Worm (Caenorhabditis elegans) whole organism, young adult: ENCODE measurements around the gene T10D4.6.

Experiments
- B0336.3 ChIP-seq: fragments of 200-800 bp; sonication (Bioruptor generic); IDR thresholded peaks from 2 replicates; pipeline ENCODE4 v1.3.6; 2022; ENCODE audit warnings: missing genetic modification characterization, missing compliant biosample characterization
- C06A6.2 ChIP-seq: fragments of 200-800 bp; sonication (Bioruptor generic); conservative IDR thresholded peaks from 2 replicates; pipeline ENCODE4 v1.3.6; 2022; ENCODE audit warnings: missing genetic modification characterization, missing compliant biosample characterization
- C17E4.6 ChIP-seq: fragments of 200-800 bp; sonication (Bioruptor generic); IDR thresholded peaks from 2 replicates; pipeline ENCODE4 v1.3.6; 2022; ENCODE audit warnings: missing genetic modification reagents, missing genetic modification characterization, missing compliant biosample characterization
- F22D6.2 ChIP-seq: sonication (generic microtip); optimal IDR thresholded peaks from 2 replicates; lab custom pipeline; 2016; ENCODE audit warnings: mild to moderate bottlenecking, missing genetic modification characterization, missing compliant biosample characterization
- F52B5.7 ChIP-seq: sonication (generic microtip); optimal IDR thresholded peaks from 2 replicates; lab custom pipeline; 2016; ENCODE audit warnings: mild to moderate bottlenecking, missing genetic modification characterization, missing compliant biosample characterization
- F57A8.1 ChIP-seq: fragments of 200-800 bp; sonication (Bioruptor generic); optimal IDR thresholded peaks from 2 replicates; lab custom pipeline; 2018; ENCODE audit warnings: mild to moderate bottlenecking, missing genetic modification characterization, moderate library complexity, missing compliant biosample characterization
- F57C9.4 ChIP-seq: sonication (generic microtip); optimal IDR thresholded peaks from 2 replicates; lab custom pipeline; 2017; ENCODE audit warnings: mild to moderate bottlenecking, missing genetic modification characterization, missing compliant biosample characterization
- K11D2.4 ChIP-seq: fragments of 200-800 bp; sonication (Bioruptor generic); IDR thresholded peaks from 2 replicates; pipeline ENCODE4 v1.3.6; 2022; ENCODE audit warnings: missing genetic modification reagents, missing genetic modification characterization, missing compliant biosample characterization
- Y53G8AR.9 ChIP-seq: fragments of 200-800 bp; sonication (Bioruptor generic); conservative IDR thresholded peaks from 2 replicates; pipeline ENCODE4 v1.3.6; 2022; ENCODE audit warnings: missing genetic modification reagents, missing genetic modification characterization, missing compliant biosample characterization
- attf-5 ChIP-seq: fragments of 200-800 bp; sonication (Bioruptor generic); optimal IDR thresholded peaks from 2 replicates; lab custom pipeline; 2018; ENCODE audit warnings: mild to moderate bottlenecking, missing genetic modification characterization, missing compliant biosample characterization
- bed-1 ChIP-seq: fragments of 200-800 bp; sonication (Bioruptor generic); IDR thresholded peaks from 2 replicates; pipeline ENCODE4 v1.3.6; 2022; ENCODE audit warnings: missing genetic modification reagents, missing genetic modification characterization, missing compliant biosample characterization
- ccch-3 ChIP-seq: fragments of 200-800 bp; sonication (Bioruptor generic); optimal IDR thresholded peaks from 2 replicates; lab custom pipeline; 2018; ENCODE audit warnings: mild to moderate bottlenecking, missing genetic modification characterization, missing compliant biosample characterization
- cebp-2 ChIP-seq: fragments of 200-800 bp; sonication (Bioruptor generic); IDR thresholded peaks from 2 replicates; pipeline ENCODE4 v1.3.6; 2022; ENCODE audit warnings: missing genetic modification characterization, missing compliant biosample characterization
- ceh-100 ChIP-seq: fragments of 200-800 bp; sonication (Bioruptor generic); IDR thresholded peaks from 2 replicates; pipeline ENCODE4 v1.3.6; 2022; ENCODE audit warnings: missing genetic modification reagents, missing genetic modification characterization, missing compliant biosample characterization
- ceh-27 ChIP-seq: fragments of 200-800 bp; sonication (Bioruptor generic); optimal IDR thresholded peaks from 2 replicates; lab custom pipeline; 2018; ENCODE audit warnings: mild to moderate bottlenecking, missing genetic modification characterization, moderate library complexity, missing compliant biosample characterization
- ceh-58 ChIP-seq: fragments of 200-800 bp; sonication (Bioruptor generic); IDR thresholded peaks from 2 replicates; pipeline ENCODE4 v1.3.6; 2022; ENCODE audit warnings: missing genetic modification characterization, missing compliant biosample characterization
- ceh-79 ChIP-seq: sonication (generic microtip); optimal IDR thresholded peaks from 2 replicates; lab custom pipeline; 2017; ENCODE audit warnings: mild to moderate bottlenecking, missing genetic modification characterization, missing compliant biosample characterization
- ceh-91 ChIP-seq: fragments of 200-800 bp; sonication (Bioruptor generic); IDR thresholded peaks from 2 replicates; pipeline ENCODE4 v1.3.6; 2022; ENCODE audit warnings: missing genetic modification reagents, missing genetic modification characterization, missing compliant biosample characterization
- die-1 ChIP-seq: sonication (generic microtip); optimal IDR thresholded peaks from 2 replicates; lab custom pipeline; 2016; ENCODE audit warnings: missing genotype, mild to moderate bottlenecking, missing genetic modification characterization, missing compliant biosample characterization
- dpl-1 ChIP-seq: fragments of 150-350 bp; optimal IDR thresholded peaks from 2 replicates; lab custom pipeline; 2014; ENCODE audit warnings: missing biosample characterization, missing genetic modification reagents, missing genetic modification characterization
- egrh-3 ChIP-seq: fragments of 200-800 bp; sonication (Bioruptor generic); IDR thresholded peaks from 2 replicates; pipeline ENCODE4 v1.3.6; 2022; ENCODE audit warnings: missing genetic modification reagents, missing genetic modification characterization, missing compliant biosample characterization
- ets-4 ChIP-seq: fragments of 200-800 bp; sonication (Bioruptor generic); optimal IDR thresholded peaks from 2 replicates; lab custom pipeline; 2018; ENCODE audit warnings: mild to moderate bottlenecking, missing genetic modification characterization, missing compliant biosample characterization
- fkh-3 ChIP-seq: sonication (generic microtip); optimal IDR thresholded peaks from 2 replicates; lab custom pipeline; 2016; ENCODE audit warnings: mild to moderate bottlenecking, missing genetic modification characterization, missing compliant biosample characterization
- gei-17 ChIP-seq: fragments of 200-800 bp; sonication (Bioruptor generic); optimal IDR thresholded peaks from 2 replicates; lab custom pipeline; 2018; ENCODE audit warnings: mild to moderate bottlenecking, missing genetic modification characterization, missing compliant biosample characterization
- hlh-12 ChIP-seq: sonication (generic microtip); optimal IDR thresholded peaks from 2 replicates; lab custom pipeline; 2016; ENCODE audit warnings: missing genetic modification characterization, missing compliant biosample characterization
- hlh-26 ChIP-seq: fragments of 200-800 bp; sonication (Bioruptor generic); conservative IDR thresholded peaks from 2 replicates; pipeline ENCODE4 v1.3.6; 2022; ENCODE audit warnings: missing genetic modification reagents, missing genetic modification characterization, missing compliant biosample characterization
- hrde-1 ChIP-seq: sonication (generic microtip); optimal IDR thresholded peaks from 2 replicates; lab custom pipeline; 2016; ENCODE audit warnings: missing genetic modification characterization, mild to moderate bottlenecking, missing compliant biosample characterization, moderate library complexity, missing genotype, missing genetic modification reagents, borderline replicate concordance
- lin-35 ChIP-seq, 3 experiments: fragments of 150-350 bp in 2 of 3; sonication (generic microtip) in 1 of 3; optimal IDR thresholded peaks; 2 replicates each; lab custom pipeline; 2014 to 2018; ENCODE audit warnings: missing biosample characterization in 3 of 3, missing genetic modification characterization in 3 of 3, missing genetic modification reagents in 3 of 3
- lin-54 ChIP-seq: fragments of 200-800 bp; sonication (Bioruptor generic); optimal IDR thresholded peaks from 2 replicates; lab custom pipeline; 2018; ENCODE audit warnings: mild to moderate bottlenecking, missing genetic modification characterization, missing compliant biosample characterization
- lsl-1 ChIP-seq: fragments of 200-800 bp; sonication (Bioruptor generic); optimal IDR thresholded peaks from 2 replicates; lab custom pipeline; 2018; ENCODE audit warnings: mild to moderate bottlenecking, missing genetic modification characterization, moderate library complexity, missing compliant biosample characterization
- madf-10 ChIP-seq: sonication (generic microtip); optimal IDR thresholded peaks from 2 replicates; lab custom pipeline; 2016; ENCODE audit warnings: mild to moderate bottlenecking, missing genetic modification characterization, missing compliant biosample characterization
- madf-3 ChIP-seq: fragments of 200-800 bp; sonication (Bioruptor generic); IDR thresholded peaks from 2 replicates; pipeline ENCODE4 v1.3.6; 2022; ENCODE audit warnings: missing genetic modification reagents, missing genetic modification characterization, missing compliant biosample characterization
- mxl-1 ChIP-seq: sonication (generic microtip); optimal IDR thresholded peaks from 2 replicates; lab custom pipeline; 2016; ENCODE audit warnings: missing genetic modification characterization, missing compliant biosample characterization
- nfya-1 ChIP-seq: sonication (generic microtip); optimal IDR thresholded peaks from 2 replicates; lab custom pipeline; 2017; ENCODE audit warnings: antibody characterized with exemption, missing compliant biosample characterization, missing genetic modification characterization, borderline replicate concordance; ENCODE audit not compliant: insufficient read depth
- nfyb-1 ChIP-seq: fragments of 200-800 bp; sonication (Bioruptor generic); IDR thresholded peaks from 2 replicates; pipeline ENCODE4 v1.3.6; 2022; ENCODE audit warnings: missing genetic modification reagents, missing genetic modification characterization, missing compliant biosample characterization
- nhr-120 ChIP-seq: fragments of 200-800 bp; sonication (Bioruptor generic); IDR thresholded peaks from 2 replicates; pipeline ENCODE4 v1.3.6; 2022; ENCODE audit warnings: missing genetic modification characterization, missing compliant biosample characterization
- nhr-179 ChIP-seq: sonication (generic microtip); optimal IDR thresholded peaks from 2 replicates; lab custom pipeline; 2016; ENCODE audit warnings: mild to moderate bottlenecking, missing genetic modification characterization, missing compliant biosample characterization
- nhr-80 ChIP-seq: sonication (generic microtip); optimal IDR thresholded peaks from 2 replicates; lab custom pipeline; 2016; ENCODE audit warnings: missing genetic modification characterization, missing compliant biosample characterization
- repo-1 ChIP-seq: sonication (generic microtip); optimal IDR thresholded peaks from 2 replicates; lab custom pipeline; 2017; ENCODE audit warnings: mild to moderate bottlenecking, missing genetic modification characterization, missing compliant biosample characterization
- rpc-1 ChIP-seq, 2 experiments: fragments of 150-350 bp in 1 of 2; sonication (generic microtip) in 1 of 2; optimal IDR thresholded peaks; 2 replicates each; lab custom pipeline; 2014 to 2018; ENCODE audit warnings: missing biosample characterization in 1 of 2, missing genetic modification characterization in 1 of 2, missing genetic modification reagents in 1 of 2, missing genotype in 1 of 2
- sdz-38 ChIP-seq: sonication (generic microtip); optimal IDR thresholded peaks from 2 replicates; lab custom pipeline; 2016; ENCODE audit warnings: missing genotype, missing genetic modification characterization, missing compliant biosample characterization
- snpc-1.1 ChIP-seq: sonication (generic microtip); optimal IDR thresholded peaks from 2 replicates; lab custom pipeline; 2017; ENCODE audit warnings: missing genetic modification characterization, mild to moderate bottlenecking, missing compliant biosample characterization, antibody characterized with exemption, moderate library complexity, missing genotype, missing genetic modification reagents; ENCODE audit not compliant: insufficient read depth
- sptf-2 ChIP-seq: fragments of 200-800 bp; sonication (Bioruptor generic); optimal IDR thresholded peaks from 2 replicates; lab custom pipeline; 2018; ENCODE audit warnings: mild to moderate bottlenecking, missing genetic modification characterization, missing compliant biosample characterization
- tlf-1 ChIP-seq: fragments of 200-800 bp; sonication (Bioruptor generic); optimal IDR thresholded peaks from 2 replicates; lab custom pipeline; 2018; ENCODE audit warnings: mild to moderate bottlenecking, missing genetic modification characterization, missing compliant biosample characterization
- unc-130 ChIP-seq: sonication (generic microtip); optimal IDR thresholded peaks from 2 replicates; lab custom pipeline; 2016; ENCODE audit warnings: missing genetic modification reagents, missing genetic modification characterization, missing compliant biosample characterization
- xnd-1 ChIP-seq: sonication (generic microtip); optimal IDR thresholded peaks from 2 replicates; lab custom pipeline; 2016; ENCODE audit warnings: missing genotype, missing genetic modification reagents, missing genetic modification characterization, missing compliant biosample characterization
- zim-3 ChIP-seq: sonication (generic microtip); optimal IDR thresholded peaks from 2 replicates; lab custom pipeline; 2017; ENCODE audit warnings: mild to moderate bottlenecking, missing genetic modification characterization, moderate library complexity, missing compliant biosample characterization
- ztf-25 ChIP-seq: fragments of 200-800 bp; sonication (Bioruptor generic); IDR thresholded peaks from 2 replicates; pipeline ENCODE4 v1.3.6; 2022; ENCODE audit warnings: missing genetic modification reagents, missing genetic modification characterization, missing compliant biosample characterization
- ztf-3 ChIP-seq: fragments of 200-800 bp; sonication (Bioruptor generic); optimal IDR thresholded peaks from 2 replicates; lab custom pipeline; 2018; ENCODE audit warnings: mild to moderate bottlenecking, missing genetic modification characterization, missing compliant biosample characterization

The T10D4.6 gene

ce11 chrII:3076915-3077314, 42.2 kb upstream of the T10D4.6 start, which contains the start of gene Y25C1A.8 (continued):
- TF ChIP-seq unc-130 (GFP tag; lab: Kevin White, UChicago): no peak
- TF ChIP-seq gei-17 (GFP tag; lab: Kevin White, UChicago): peak; percentile 74
- TF ChIP-seq sdz-38 (tag; lab: Kevin White, UChicago): no peak
- TF ChIP-seq tlf-1 (GFP tag; lab: Kevin White, UChicago): no peak
- TF ChIP-seq ets-4 (GFP tag; lab: Kevin White, UChicago): peak; percentile 78
- no peak for TF ChIP-seq egrh-3 (GFP tag; lab: Robert Waterston, UW)
- no peak for TF ChIP-seq hlh-26 (GFP tag; lab: Robert Waterston, UW)
- TF ChIP-seq lin-35 (GFP tag; optimal IDR thresholded peaks at IDR 0.05; lab: Kevin White, UChicago): peak; percentile 3 to 90 (median 71)
- TF ChIP-seq nfyb-1 (GFP tag; lab: Robert Waterston, UW): peak; percentile 94
- peak; percentile 90 for TF ChIP-seq lin-54
- TF ChIP-seq ztf-3 (GFP tag; lab: Kevin White, UChicago): peak; percentile 48
- no peak; the same call in 1 of the 2 replicates for TF ChIP-seq C17E4.6
- peak; percentile 67 for TF ChIP-seq F57C9.4 (tag; lab: Kevin White, UChicago)
- peak; percentile 15 for TF ChIP-seq mxl-1 (tag; lab: Kevin White, UChicago)
- peak; percentile 96 for TF ChIP-seq B0336.3 (GFP tag; lab: Robert Waterston, UW)
- TF ChIP-seq ccch-3 (GFP tag; lab: Kevin White, UChicago): no peak
- no peak for TF ChIP-seq cebp-2
- peak; percentile 41 for TF ChIP-seq nhr-80 (tag; lab: Kevin White, UChicago)
- no peak for TF ChIP-seq bed-1 (GFP tag; lab: Robert Waterston, UW)
- TF ChIP-seq madf-3: no peak
- TF ChIP-seq nhr-120 (GFP tag; lab: Robert Waterston, UW): no peak
- no peak for TF ChIP-seq nhr-179 (tag; lab: Kevin White, UChicago)
- TF ChIP-seq ztf-25 (GFP tag; lab: Robert Waterston, UW): no peak
- TF ChIP-seq F52B5.7 (tag; lab: Kevin White, UChicago): no peak
- TF ChIP-seq fkh-3 (tag; lab: Kevin White, UChicago): no peak
- TF ChIP-seq F57A8.1 (GFP tag; lab: Kevin White, UChicago): no peak
- TF ChIP-seq Y53G8AR.9 (GFP tag; lab: Robert Waterston, UW): peak; percentile 93
- TF ChIP-seq xnd-1: peak; percentile 69
- peak; percentile 24 for TF ChIP-seq rpc-1 (optimal IDR thresholded peaks at IDR 0.05; lab: Kevin White, UChicago)
- no peak for TF ChIP-seq rpc-1 (tag; optimal IDR thresholded peaks at IDR 0.05; lab: Kevin White, UChicago)
- TF ChIP-seq repo-1 (tag; lab: Kevin White, UChicago): peak; percentile 91
- no peak for TF ChIP-seq hlh-12
- TF ChIP-seq ceh-79 (tag; lab: Kevin White, UChicago): peak; percentile 9
- peak; percentile 51 for TF ChIP-seq madf-10 (tag; lab: Kevin White, UChicago)
- TF ChIP-seq ceh-58 (GFP tag; lab: Robert Waterston, UW): no peak
- TF ChIP-seq C06A6.2 (GFP tag; lab: Robert Waterston, UW): peak; percentile 60; the same call in 1 of the 2 replicates
- no peak for TF ChIP-seq hrde-1 (tag; lab: Kevin White, UChicago)
- peak; percentile 53 for TF ChIP-seq zim-3 (tag; lab: Kevin White, UChicago)
- TF ChIP-seq dpl-1 (GFP tag; lab: Kevin White, UChicago): peak; percentile 37
- TF ChIP-seq K11D2.4: no peak; the same call in 1 of the 2 replicates
- TF ChIP-seq nfya-1 (tag; lab: Kevin White, UChicago): no peak
- TF ChIP-seq F22D6.2 (tag; lab: Kevin White, UChicago): peak; percentile 70
- peak; percentile 83 for TF ChIP-seq attf-5 (GFP tag; lab: Kevin White, UChicago)
- peak; percentile 83 for TF ChIP-seq ceh-100 (GFP tag; lab: Robert Waterston, UW)
- TF ChIP-seq sptf-2 (GFP tag; lab: Kevin White, UChicago): no peak
- peak; percentile 63; the same call in 1 of the 2 replicates for TF ChIP-seq ceh-91
- TF ChIP-seq snpc-1.1: no peak
- peak; percentile 97 for TF ChIP-seq lsl-1 (GFP tag; lab: Kevin White, UChicago)
- no peak for TF ChIP-seq ceh-27
- no peak for TF ChIP-seq die-1 (tag; lab: Kevin White, UChicago)
